Worm (Caenorhabditis elegans) whole organism, L2 larva: Measurements from ENCODE around the gene ccch-3.

Source experiments
- C34F6.9 ChIP-seq: fragments of 150-350 bp; optimal IDR thresholded peaks from 2 replicates; lab custom pipeline; 2014; ENCODE audit warnings: missing biosample characterization, missing genetic modification characterization
- F13H6.1 ChIP-seq: sonication (generic microtip); optimal IDR thresholded peaks from 2 replicates; lab custom pipeline; 2016; ENCODE audit warnings: missing genetic modification characterization, missing compliant biosample characterization
- R02D3.7 ChIP-seq: fragments of 150-350 bp; optimal IDR thresholded peaks from 2 replicates; lab custom pipeline; 2014; ENCODE audit warnings: missing biosample characterization, missing genetic modification characterization
- ZK546.5 ChIP-seq: sonication (generic microtip); optimal IDR thresholded peaks from 2 replicates; lab custom pipeline; 2017; ENCODE audit warnings: missing biosample characterization, missing genetic modification characterization
- alr-1 ChIP-seq: fragments of 150-350 bp; optimal IDR thresholded peaks from 2 replicates; lab custom pipeline; 2014; ENCODE audit warnings: missing biosample characterization, missing genetic modification characterization
- blmp-1 ChIP-seq: sonication (generic microtip); optimal IDR thresholded peaks from 2 replicates; lab custom pipeline; 2017; ENCODE audit warnings: missing genetic modification characterization, mild to moderate bottlenecking, missing compliant biosample characterization, antibody characterized with exemption, moderate library complexity; ENCODE audit not compliant: insufficient read depth
- ceh-16 ChIP-seq: fragments of 150-350 bp; optimal IDR thresholded peaks from 2 replicates; lab custom pipeline; 2014; ENCODE audit warnings: missing biosample characterization, missing genetic modification characterization
- crh-2 ChIP-seq: sonication (generic microtip); optimal IDR thresholded peaks from 2 replicates; lab custom pipeline; 2017; ENCODE audit warnings: missing biosample characterization, missing genetic modification characterization
- dmd-4 ChIP-seq: sonication (generic microtip); optimal IDR thresholded peaks from 2 replicates; lab custom pipeline; 2017; ENCODE audit warnings: missing biosample characterization, missing genetic modification characterization
- egl-27 ChIP-seq: sonication (generic microtip); optimal IDR thresholded peaks from 3 replicates; lab custom pipeline; 2017; ENCODE audit warnings: missing biosample characterization, missing genetic modification reagents, missing genetic modification characterization
- elt-1 ChIP-seq: fragments of 150-350 bp; optimal IDR thresholded peaks from 2 replicates; lab custom pipeline; 2014; ENCODE audit warnings: missing biosample characterization, missing genetic modification characterization
- fos-1 ChIP-seq: fragments of 150-350 bp; optimal IDR thresholded peaks from 2 replicates; lab custom pipeline; 2014; ENCODE audit warnings: missing biosample characterization, missing genetic modification characterization
- gmeb-1 ChIP-seq: fragments of 150-350 bp; optimal IDR thresholded peaks from 2 replicates; lab custom pipeline; 2014; ENCODE audit warnings: missing biosample characterization, missing genetic modification characterization
- lin-11 ChIP-seq: fragments of 150-350 bp; sonication (generic microtip); optimal IDR thresholded peaks from 2 replicates; lab custom pipeline; 2014; ENCODE audit warnings: missing biosample characterization, missing genetic modification characterization, inconsistent platforms, mixed read lengths
- lin-13 ChIP-seq: fragments of 150-350 bp; optimal IDR thresholded peaks from 2 replicates; lab custom pipeline; 2014; ENCODE audit warnings: missing biosample characterization, missing genetic modification reagents, missing genetic modification characterization
- lin-39 ChIP-seq: fragments of 150-350 bp; optimal IDR thresholded peaks from 2 replicates; lab custom pipeline; 2014; ENCODE audit warnings: missing biosample characterization, missing genetic modification reagents, missing genetic modification characterization
- lsy-2 ChIP-seq, 2 experiments: fragments of 150-350 bp in 1 of 2; sonication (generic microtip) in 1 of 2; optimal IDR thresholded peaks; 2 replicates each; lab custom pipeline; 2014 to 2017; ENCODE audit warnings: missing biosample characterization in 2 of 2, missing genetic modification characterization in 2 of 2
- mab-5 ChIP-seq: fragments of 150-350 bp; optimal IDR thresholded peaks from 2 replicates; lab custom pipeline; 2014; ENCODE audit warnings: missing biosample characterization, missing genetic modification characterization
- mbf-1 ChIP-seq: sonication (generic microtip); optimal IDR thresholded peaks from 2 replicates; lab custom pipeline; 2017; ENCODE audit warnings: missing biosample characterization, missing genetic modification characterization
- mdl-1 ChIP-seq, 2 experiments: fragments of 150-350 bp in 1 of 2; sonication (generic microtip) in 1 of 2; optimal IDR thresholded peaks; 2 replicates each; lab custom pipeline; 2017; ENCODE audit warnings: missing biosample characterization in 2 of 2, missing genetic modification characterization in 2 of 2
- nhr-10 ChIP-seq: sonication (generic microtip); optimal IDR thresholded peaks from 2 replicates; lab custom pipeline; 2017; ENCODE audit warnings: missing biosample characterization, missing genetic modification characterization
- nhr-11 ChIP-seq: fragments of 150-350 bp; optimal IDR thresholded peaks from 2 replicates; lab custom pipeline; 2014; ENCODE audit warnings: missing biosample characterization, missing genetic modification characterization
- nhr-12 ChIP-seq: fragments of 150-350 bp; optimal IDR thresholded peaks from 2 replicates; lab custom pipeline; 2014; ENCODE audit warnings: missing biosample characterization, missing genetic modification characterization
- nhr-129 ChIP-seq: fragments of 150-350 bp; optimal IDR thresholded peaks from 2 replicates; lab custom pipeline; 2014; ENCODE audit warnings: missing biosample characterization, missing genetic modification characterization
- nhr-21 ChIP-seq: fragments of 150-350 bp; optimal IDR thresholded peaks from 2 replicates; lab custom pipeline; 2014; ENCODE audit warnings: missing biosample characterization, missing genetic modification characterization
- nhr-23 ChIP-seq: fragments of 150-350 bp; optimal IDR thresholded peaks from 2 replicates; lab custom pipeline; 2014; ENCODE audit warnings: missing biosample characterization, missing genetic modification reagents, missing genetic modification characterization
- nhr-237 ChIP-seq: fragments of 150-350 bp; optimal IDR thresholded peaks from 2 replicates; lab custom pipeline; 2014; ENCODE audit warnings: missing biosample characterization, missing genetic modification characterization
- nhr-25 ChIP-seq: fragments of 150-350 bp; sonication (generic microtip); optimal IDR thresholded peaks from 3 replicates; lab custom pipeline; 2014; ENCODE audit warnings: missing biosample characterization, missing genetic modification characterization
- nhr-6 ChIP-seq: fragments of 150-350 bp; optimal IDR thresholded peaks from 2 replicates; lab custom pipeline; 2014; ENCODE audit warnings: missing biosample characterization, missing genetic modification characterization
- nhr-77 ChIP-seq: fragments of 150-350 bp; optimal IDR thresholded peaks from 2 replicates; lab custom pipeline; 2014; ENCODE audit warnings: missing biosample characterization, missing genetic modification characterization
- peb-1 ChIP-seq: fragments of 150-350 bp; optimal IDR thresholded peaks from 2 replicates; lab custom pipeline; 2014; ENCODE audit warnings: missing biosample characterization, missing genetic modification characterization
- sem-4 ChIP-seq: fragments of 150-350 bp; optimal IDR thresholded peaks from 2 replicates; lab custom pipeline; 2014; ENCODE audit warnings: missing biosample characterization, missing genetic modification reagents, missing genetic modification characterization
- skn-1 ChIP-seq: sonication (generic microtip); optimal IDR thresholded peaks from 2 replicates; lab custom pipeline; 2017; ENCODE audit warnings: missing biosample characterization, missing genetic modification characterization
- sma-3 ChIP-seq: sonication (generic microtip); optimal IDR thresholded peaks from 2 replicates; lab custom pipeline; 2016; ENCODE audit warnings: missing genetic modification reagents, missing genetic modification characterization, missing compliant biosample characterization
- sma-9 ChIP-seq, 2 experiments: fragments of 150-350 bp in 1 of 2; sonication (generic microtip) in 1 of 2; optimal IDR thresholded peaks; 2 replicates each; lab custom pipeline; 2014 to 2016; ENCODE audit warnings: missing genetic modification characterization in 2 of 2, mild to moderate bottlenecking in 1 of 2, missing biosample characterization in 1 of 2, missing compliant biosample characterization in 1 of 2, missing genetic modification reagents in 1 of 2, moderate library complexity in 1 of 2
- snpc-4 ChIP-seq: fragments of 150-350 bp; optimal IDR thresholded peaks from 2 replicates; lab custom pipeline; 2014; ENCODE audit warnings: missing biosample characterization, missing genetic modification characterization
- unc-39 ChIP-seq: fragments of 150-350 bp; optimal IDR thresholded peaks from 2 replicates; lab custom pipeline; 2014; ENCODE audit warnings: missing biosample characterization, missing genetic modification characterization
- unc-55 ChIP-seq: fragments of 150-350 bp; sonication (generic microtip); optimal IDR thresholded peaks from 3 replicates; lab custom pipeline; 2014; ENCODE audit warnings: missing biosample characterization, missing genetic modification reagents, missing genetic modification characterization
- unc-62 ChIP-seq: fragments of 150-350 bp; optimal IDR thresholded peaks from 2 replicates; lab custom pipeline; 2014; ENCODE audit warnings: missing biosample characterization, missing genetic modification reagents, missing genetic modification characterization
- zag-1 ChIP-seq: fragments of 150-350 bp; optimal IDR thresholded peaks from 2 replicates; lab custom pipeline; 2014; ENCODE audit warnings: missing biosample characterization, missing genetic modification characterization
- ztf-11 ChIP-seq: sonication (generic microtip); optimal IDR thresholded peaks from 2 replicates; lab custom pipeline; 2017; ENCODE audit warnings: missing biosample characterization, missing genetic modification characterization
- ztf-4 ChIP-seq: fragments of 150-350 bp; optimal IDR thresholded peaks from 2 replicates; lab custom pipeline; 2014; ENCODE audit warnings: missing biosample characterization, missing genetic modification characterization

The ccch-3 gene

ce11 chrV:12636248-12636647 lies 23.2 kb downstream of the ccch-3 start:
- TF ChIP-seq nhr-25 (tag; lab: Kevin White, UChicago) (peak; percentile 71), gmeb-1 (tag; lab: Kevin White, UChicago) (no peak), mab-5 (tag; lab: Kevin White, UChicago) (peak; percentile 17), lsy-2 (tag; optimal IDR thresholded peaks at IDR 0.05; lab: Kevin White, UChicago) (peak in 1 of 2 experiments; percentile 31), crh-2 (tag; lab: Kevin White, UChicago) (peak; percentile 16), sma-3 (GFP tag; lab: Kevin White, UChicago) (no peak), nhr-6 (tag; lab: Kevin White, UChicago) (no peak), mbf-1 (tag; lab: Kevin White, UChicago) (no peak), ztf-4 (tag; lab: Kevin White, UChicago) (no peak), zag-1 (tag; lab: Kevin White, UChicago) (no peak), unc-62 (GFP tag; lab: Kevin White, UChicago) (no peak), ceh-16 (no peak), nhr-11 (tag; lab: Kevin White, UChicago) (no peak), nhr-129 (tag; lab: Kevin White, UChicago) (peak; percentile 55), elt-1 (tag; lab: Kevin White, UChicago) (no peak), F13H6.1 (tag; lab: Kevin White, UChicago) (peak; percentile 41), sma-9 (GFP tag; optimal IDR thresholded peaks at IDR 0.05; lab: Kevin White, UChicago) (peak; percentile 62), sma-9 (tag; optimal IDR thresholded peaks at IDR 0.05; lab: Kevin White, UChicago) (no peak), C34F6.9 (tag; lab: Kevin White, UChicago) (peak; percentile 3), blmp-1 (tag; lab: Kevin White, UChicago) (no peak), egl-27 (tag; lab: Kevin White, UChicago) (no peak), sem-4 (peak; percentile 24)
- TF ChIP-seq, all 48 proteins: peak for 9

- TF ChIP-seq sma-9 (GFP tag; optimal IDR thresholded peaks at IDR 0.05; lab: Kevin White, UChicago) (peak; percentile 91), sma-9 (tag; optimal IDR thresholded peaks at IDR 0.05; lab: Kevin White, UChicago) (no peak), unc-55 (GFP tag; lab: Kevin White, UChicago) (no peak), nhr-12 (tag; lab: Kevin White, UChicago) (no peak), nhr-237 (no peak), ceh-16 (no peak), dmd-4 (tag; lab: Kevin White, UChicago) (no peak), R02D3.7 (tag; lab: Kevin White, UChicago) (no peak), alr-1 (no peak), gmeb-1 (tag; lab: Kevin White, UChicago) (peak; percentile 72), zag-1 (tag; lab: Kevin White, UChicago) (no peak), skn-1 (tag; lab: Kevin White, UChicago) (no peak), unc-39 (tag; lab: Kevin White, UChicago) (no peak), lin-13 (no peak), ztf-4 (tag; lab: Kevin White, UChicago) (peak; percentile 4), lin-11 (tag; lab: Kevin White, UChicago) (no peak), sma-3 (GFP tag; lab: Kevin White, UChicago) (peak; percentile 92), ZK546.5 (tag; lab: Kevin White, UChicago) (no peak), fos-1 (tag; lab: Kevin White, UChicago) (peak; percentile 15), nhr-25 (tag; lab: Kevin White, UChicago) (no peak), nhr-6 (tag; lab: Kevin White, UChicago) (no peak), mdl-1 (tag; optimal IDR thresholded peaks at IDR 0.05; lab: Kevin White, UChicago) (peak in 1 of 2 experiments; percentile 27), mbf-1 (tag; lab: Kevin White, UChicago) (no peak), nhr-77 (tag; lab: Kevin White, UChicago) (no peak), nhr-129 (tag; lab: Kevin White, UChicago) (peak; percentile 83), nhr-11 (tag; lab: Kevin White, UChicago) (no peak), nhr-21 (tag; lab: Kevin White, UChicago) (peak; percentile 22), lsy-2 (tag; optimal IDR thresholded peaks at IDR 0.05; lab: Kevin White, UChicago) (no peak), ztf-11 (tag; lab: Kevin White, UChicago) (no peak), crh-2 (tag; lab: Kevin White, UChicago) (peak; percentile 42), snpc-4 (no peak), egl-27 (tag; lab: Kevin White, UChicago) (no peak), elt-1 (tag; lab: Kevin White, UChicago) (no peak), C34F6.9 (tag; lab: Kevin White, UChicago) (peak; percentile 63), nhr-23 (tag; lab: Kevin White, UChicago) (no peak), peb-1 (tag; lab: Kevin White, UChicago) (no peak), nhr-10 (tag; lab: Kevin White, UChicago) (no peak), mab-5 (tag; lab: Kevin White, UChicago) (no peak), unc-62 (GFP tag; lab: Kevin White, UChicago) (no peak), lin-39 (no peak)
These were observed 24.3 kb downstream of the ccch-3 start for ce11 chrV:12635218-12635617.
